Worm (Caenorhabditis elegans) whole organism, young adult: Measurements from ENCODE around the gene mig-17.

Experiments used
- Y53F4B.3 ChIP-seq: fragments of 200-800 bp; sonication (Bioruptor generic); IDR thresholded peaks from 2 replicates; pipeline ENCODE4 v1.3.6; 2022; ENCODE audit warnings: missing genetic modification reagents, missing genetic modification characterization, missing compliant biosample characterization
- atf-7 ChIP-seq: sonication (generic microtip); optimal IDR thresholded peaks from 2 replicates; lab custom pipeline; 2017; ENCODE audit warnings: mild to moderate bottlenecking, missing genetic modification characterization, missing compliant biosample characterization
- ets-4 ChIP-seq: fragments of 200-800 bp; sonication (Bioruptor generic); optimal IDR thresholded peaks from 2 replicates; lab custom pipeline; 2018; ENCODE audit warnings: mild to moderate bottlenecking, missing genetic modification characterization, missing compliant biosample characterization

DNA sequence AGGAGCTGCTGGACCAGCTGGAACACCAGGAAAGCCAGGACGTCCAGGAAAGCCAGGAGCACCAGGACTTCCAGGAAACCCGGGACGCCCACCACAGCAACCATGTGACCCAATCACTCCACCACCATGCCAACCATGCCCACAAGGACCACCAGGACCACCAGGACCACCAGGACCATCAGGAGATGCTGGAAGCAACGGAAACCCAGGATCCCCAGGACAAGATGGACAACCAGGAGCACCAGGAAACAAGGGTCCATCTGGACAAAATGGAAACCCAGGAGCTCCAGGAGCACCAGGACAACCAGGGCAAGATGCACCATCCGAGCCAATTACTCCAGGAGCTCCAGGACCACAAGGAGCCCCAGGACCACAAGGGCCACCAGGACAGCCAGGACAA, 37.9 kb downstream of the mig-17 start:
- TF ChIP-seq Y53F4B.3 (GFP tag; lab: Robert Waterston, UW) (no peak), atf-7 (tag; lab: Kevin White, UChicago) (no peak), ets-4 (GFP tag; lab: Kevin White, UChicago) (no peak)
